Worm (Caenorhabditis elegans): ENCODE data around the gene tni-3.
A peak's percentile ranks its signal among the peaks of the same experiment; 100 is the strongest.

The tni-3 gene

ce11 chrV:16808168-16808567, 26.8 kb downstream of the tni-3 start:
- TF ChIP-seq nhr-25 (tag; optimal IDR thresholded peaks at IDR 0.05) (no peak), unc-39 (tag; optimal IDR thresholded peaks at IDR 0.05) (no peak), nhr-77 (tag; optimal IDR thresholded peaks at IDR 0.05) (no peak), nhr-10 (tag; optimal IDR thresholded peaks at IDR 0.05) (no peak), sma-3 (GFP tag; optimal IDR thresholded peaks at IDR 0.05) (no peak), alr-1 (tag; optimal IDR thresholded peaks at IDR 0.05) (no peak), lin-11 (tag; optimal IDR thresholded peaks at IDR 0.05) (no peak), fos-1 (tag; optimal IDR thresholded peaks at IDR 0.05) (no peak), dmd-4 (tag; optimal IDR thresholded peaks at IDR 0.05) (no peak)

- TF ChIP-seq elt-1 (tag; optimal IDR thresholded peaks at IDR 0.05) (no peak), nhr-25 (tag; optimal IDR thresholded peaks at IDR 0.05) (no peak), nhr-12 (tag; optimal IDR thresholded peaks at IDR 0.05) (no peak), lin-13 (GFP tag; optimal IDR thresholded peaks at IDR 0.05) (no peak), nhr-21 (tag; optimal IDR thresholded peaks at IDR 0.05) (no peak), unc-55 (GFP tag; optimal IDR thresholded peaks at IDR 0.05) (no peak), ceh-16 (tag; optimal IDR thresholded peaks at IDR 0.05) (no peak), nhr-23 (tag; optimal IDR thresholded peaks at IDR 0.05) (no peak), sma-9 (GFP tag; optimal IDR thresholded peaks at IDR 0.05) (no peak), sma-9 (tag; optimal IDR thresholded peaks at IDR 0.05) (no peak), unc-39 (tag; optimal IDR thresholded peaks at IDR 0.05) (no peak), lsy-2 (tag; optimal IDR thresholded peaks at IDR 0.05) (no peak), nhr-10 (tag; optimal IDR thresholded peaks at IDR 0.05) (no peak), nhr-6 (tag; optimal IDR thresholded peaks at IDR 0.05) (no peak), alr-1 (tag; optimal IDR thresholded peaks at IDR 0.05) (no peak), dmd-4 (tag; optimal IDR thresholded peaks at IDR 0.05) (no peak), C34F6.9 (tag; optimal IDR thresholded peaks at IDR 0.05) (no peak)
These were observed 30.1 kb downstream of the tni-3 start for ce11 chrV:16804795-16805194.

- no peak for TF ChIP-seq mbf-1 (tag; optimal IDR thresholded peaks at IDR 0.05)
- no peak for TF ChIP-seq blmp-1 (tag; optimal IDR thresholded peaks at IDR 0.05; ENCODE audit: insufficient read depth)
- TF ChIP-seq nhr-77 (tag; optimal IDR thresholded peaks at IDR 0.05): no peak
These were observed 32.4 kb downstream of the tni-3 start, which contains the start of gene cand-1 for ce11 chrV:16802572-16802971. Gene cand-1, plus strand, starts transcription at chrV:16802872.

ce11 chrV:16800484-16800883, 34.4 kb downstream of the tni-3 start:
- TF ChIP-seq gmeb-1 (tag; optimal IDR thresholded peaks at IDR 0.05): no peak
- no peak for TF ChIP-seq peb-1 (tag; optimal IDR thresholded peaks at IDR 0.05)
- no peak for TF ChIP-seq nhr-77 (tag; optimal IDR thresholded peaks at IDR 0.05)
- TF ChIP-seq nhr-10 (tag; optimal IDR thresholded peaks at IDR 0.05): no peak
- TF ChIP-seq unc-55 (GFP tag; optimal IDR thresholded peaks at IDR 0.05): peak; percentile 30

ce11 chrV:16794828-16795354, 40.0 kb downstream of the tni-3 start, which contains the start of the genes ctps-1 and pus-1:
Gene ctps-1, plus strand, starts transcription at chrV:16794878.
Gene pus-1, minus strand, starts transcription at chrV:16794952.
- no peak for TF ChIP-seq nhr-23 (tag; optimal IDR thresholded peaks at IDR 0.05)
- peak; percentile 22 for TF ChIP-seq ceh-16 (tag; optimal IDR thresholded peaks at IDR 0.05)
- TF ChIP-seq nhr-6 (tag; optimal IDR thresholded peaks at IDR 0.05): no peak
- peak; percentile 70 for TF ChIP-seq unc-55 (GFP tag; optimal IDR thresholded peaks at IDR 0.05)
- peak; percentile 76 for TF ChIP-seq snpc-4 (tag; optimal IDR thresholded peaks at IDR 0.05)
- TF ChIP-seq nhr-237 (tag; optimal IDR thresholded peaks at IDR 0.05): no peak
- TF ChIP-seq lin-13 (GFP tag; optimal IDR thresholded peaks at IDR 0.05): peak; percentile 61
- TF ChIP-seq crh-2 (tag; optimal IDR thresholded peaks at IDR 0.05): peak; percentile 66
- peak; percentile 28 for TF ChIP-seq mab-5 (tag; optimal IDR thresholded peaks at IDR 0.05)
- TF ChIP-seq mbf-1 (tag; optimal IDR thresholded peaks at IDR 0.05): no peak
- no peak for TF ChIP-seq elt-3 (tag; optimal IDR thresholded peaks at IDR 0.05)
- no peak for TF ChIP-seq elt-1 (tag; optimal IDR thresholded peaks at IDR 0.05)
- TF ChIP-seq ama-1 (optimal IDR thresholded peaks at IDR 0.05): no peak
- peak; percentile 76 for TF ChIP-seq lin-11 (tag; optimal IDR thresholded peaks at IDR 0.05)
- TF ChIP-seq aly-2 (tag; optimal IDR thresholded peaks at IDR 0.05): no peak
- TF ChIP-seq blmp-1 (tag; optimal IDR thresholded peaks at IDR 0.05; ENCODE audit: insufficient read depth): no peak
- TF ChIP-seq Y55F3AM.14 (GFP tag; optimal IDR thresholded peaks at IDR 0.05): no peak
- peak; percentile 12 for TF ChIP-seq egl-27 (tag; optimal IDR thresholded peaks at IDR 0.05)
- peak; percentile 46 for TF ChIP-seq F13H6.1 (tag; optimal IDR thresholded peaks at IDR 0.05)
- no peak for TF ChIP-seq unc-62 (GFP tag; optimal IDR thresholded peaks at IDR 0.05)
- TF ChIP-seq ztf-1 (GFP tag; conservative IDR thresholded peaks at IDR 0.05): no peak
- peak; percentile 27 for TF ChIP-seq nhr-129 (tag; optimal IDR thresholded peaks at IDR 0.05)
- TF ChIP-seq ztf-4 (tag; optimal IDR thresholded peaks at IDR 0.05): no peak
- no peak for TF ChIP-seq peb-1 (tag; optimal IDR thresholded peaks at IDR 0.05)
- no peak for TF ChIP-seq zag-1 (tag; optimal IDR thresholded peaks at IDR 0.05)
- peak; percentile 42 for TF ChIP-seq sma-3 (GFP tag; optimal IDR thresholded peaks at IDR 0.05)
- TF ChIP-seq R02D3.7 (tag; optimal IDR thresholded peaks at IDR 0.05): peak; percentile 7
- peak; percentile 77 for TF ChIP-seq C34F6.9 (tag; optimal IDR thresholded peaks at IDR 0.05)
- no peak for TF ChIP-seq fos-1 (tag; optimal IDR thresholded peaks at IDR 0.05)
- peak; percentile 32 for TF ChIP-seq nhr-21 (tag; optimal IDR thresholded peaks at IDR 0.05)
- no peak for TF ChIP-seq ztf-11 (tag; optimal IDR thresholded peaks at IDR 0.05)
- no peak for TF ChIP-seq ceh-82 (tag; optimal IDR thresholded peaks at IDR 0.05)
- no peak for TF ChIP-seq ZK546.5 (tag; optimal IDR thresholded peaks at IDR 0.05)
- TF ChIP-seq lsy-2 (tag; optimal IDR thresholded peaks at IDR 0.05): peak; percentile 76 to 80
- no peak for TF ChIP-seq nhr-10 (tag; optimal IDR thresholded peaks at IDR 0.05)
- TF ChIP-seq nhr-25 (tag; optimal IDR thresholded peaks at IDR 0.05): peak; percentile 40

Data from whole organism, L2 larva.